Worm (Caenorhabditis elegans): ENCODE results near the gene Y43F8B.19.

Gene Y43F8B.19

ce11 chrV:19518468-19519168, 6.5 kb upstream of the Y43F8B.19 start:
- TF ChIP-seq ref-2 (tag; optimal IDR thresholded peaks at IDR 0.05) (no peak), ceh-14 (tag; optimal IDR thresholded peaks at IDR 0.05) (no peak), rnt-1 (tag; optimal IDR thresholded peaks at IDR 0.05) (no peak), pat-9 (tag; optimal IDR thresholded peaks at IDR 0.05) (no peak), T23F11.4 (GFP tag; optimal IDR thresholded peaks at IDR 0.05) (no peak), lin-11 (tag; optimal IDR thresholded peaks at IDR 0.05) (no peak), hlh-6 (tag; optimal IDR thresholded peaks at IDR 0.05) (no peak), hlh-15 (tag; optimal IDR thresholded peaks at IDR 0.05) (no peak), nhr-232 (tag; optimal IDR thresholded peaks at IDR 0.05) (no peak), ceh-24 (tag; optimal IDR thresholded peaks at IDR 0.05) (no peak), Y22D7AL.16 (tag; optimal IDR thresholded peaks at IDR 0.05) (no peak), C08G9.2 (tag; optimal IDR thresholded peaks at IDR 0.05) (no peak), pros-1 (tag; optimal IDR thresholded peaks at IDR 0.05) (no peak), sox-4 (tag; optimal IDR thresholded peaks at IDR 0.05) (no peak), eyg-1 (tag; optimal IDR thresholded peaks at IDR 0.05) (no peak), lim-6 (tag; optimal IDR thresholded peaks at IDR 0.05) (no peak), sox-2 (GFP tag; IDR thresholded peaks at IDR 0.05) (no peak), ama-1 (optimal IDR thresholded peaks at IDR 0.05) (no peak), ceh-6 (GFP tag; optimal IDR thresholded peaks at IDR 0.05) (no peak), nhr-11 (tag; optimal IDR thresholded peaks at IDR 0.05) (no peak)

ce11 chrV:19517611-19518360, 5.7 kb upstream of the Y43F8B.19 start:
- peak; percentile 61 for TF ChIP-seq dve-1 (tag; optimal IDR thresholded peaks at IDR 0.05)
- TF ChIP-seq T23F11.4 (GFP tag; optimal IDR thresholded peaks at IDR 0.05) = peak; percentile 36

DNA sequence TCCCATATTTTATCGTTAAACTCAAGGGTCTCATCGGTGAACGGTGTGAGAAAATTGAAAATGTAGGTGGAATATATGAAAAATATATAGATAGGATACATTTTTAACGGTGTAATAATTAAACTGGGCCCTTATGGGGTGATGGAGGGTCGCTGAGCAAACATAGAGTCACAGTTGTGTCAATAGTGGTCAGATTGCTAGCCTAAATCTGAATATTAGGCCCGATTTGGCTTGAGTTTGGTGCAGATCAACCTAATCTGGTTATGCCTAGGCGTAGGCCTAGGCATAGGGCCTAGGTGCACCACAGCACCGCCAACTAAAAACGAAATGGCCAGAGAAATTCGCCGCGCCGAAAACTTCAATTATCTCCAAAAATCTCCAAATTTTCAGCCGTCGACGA, 1.4 kb upstream of the Y43F8B.19 start, which contains the start of gene phy-4:
phy-4 (minus strand) TSS at position 101 of the 400 bp plus-strand sequence.
- TF ChIP-seq ttx-3 (tag; optimal IDR thresholded peaks at IDR 0.05) (no peak), hlh-15 (tag; optimal IDR thresholded peaks at IDR 0.05) (no peak), eyg-1 (tag; optimal IDR thresholded peaks at IDR 0.05) (no peak)

- TF ChIP-seq lim-6 (tag; optimal IDR thresholded peaks at IDR 0.05) (no peak), unc-42 (tag; optimal IDR thresholded peaks at IDR 0.05) (no peak), tbx-2 (tag; optimal IDR thresholded peaks at IDR 0.05) (no peak), pqm-1 (tag; optimal IDR thresholded peaks at IDR 0.05) (no peak), nhr-11 (tag; optimal IDR thresholded peaks at IDR 0.05) (no peak), ref-2 (tag; optimal IDR thresholded peaks at IDR 0.05) (no peak), hlh-30 (tag; optimal IDR thresholded peaks at IDR 0.05; ENCODE audit: insufficient read depth) (no peak), pax-1 (tag; optimal IDR thresholded peaks at IDR 0.05) (no peak), ceh-18 (tag; optimal IDR thresholded peaks at IDR 0.05) (no peak), dmd-4 (tag; optimal IDR thresholded peaks at IDR 0.05; ENCODE audit: borderline replicate concordance) (no peak)
These were observed 1.2 kb downstream of the Y43F8B.19 start for ce11 chrV:19510925-19511324.

- TF ChIP-seq syd-9 (tag; optimal IDR thresholded peaks at IDR 0.05) (no peak), dve-1 (tag; optimal IDR thresholded peaks at IDR 0.05) (peak; percentile 91), hlh-8 (tag; optimal IDR thresholded peaks at IDR 0.05) (no peak)
These were observed 1.8 kb downstream of the Y43F8B.19 start for ce11 chrV:19510352-19510751.

DNA sequence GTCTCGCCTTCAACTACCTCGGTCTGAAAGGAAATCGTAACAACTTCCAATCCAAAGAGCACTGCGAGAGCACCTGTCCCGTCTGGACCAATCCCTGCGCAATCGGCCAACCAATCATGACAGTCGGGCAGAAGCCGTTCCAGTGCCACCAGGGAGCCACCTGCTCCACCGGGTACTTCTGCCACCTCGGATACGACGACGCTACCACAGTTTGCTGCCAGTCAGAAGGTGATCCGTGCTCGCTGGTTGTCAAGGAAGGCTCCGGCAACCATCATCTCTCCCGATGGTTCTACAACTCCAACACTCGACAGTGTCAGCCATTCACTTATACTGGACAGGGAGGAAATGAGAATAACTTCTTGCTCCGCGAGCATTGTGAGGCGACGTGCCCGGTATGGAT, 3.0 kb downstream of the Y43F8B.19 start:
- no peak for TF ChIP-seq sox-4 (tag; optimal IDR thresholded peaks at IDR 0.05)
- TF ChIP-seq pag-3 (tag; optimal IDR thresholded peaks at IDR 0.05; ENCODE audit: borderline replicate concordance) = peak; percentile 57

Measured in whole organism, late embryonic.